Fruit fly (Drosophila melanogaster): ENCODE data around the gene Sms.

DNA sequence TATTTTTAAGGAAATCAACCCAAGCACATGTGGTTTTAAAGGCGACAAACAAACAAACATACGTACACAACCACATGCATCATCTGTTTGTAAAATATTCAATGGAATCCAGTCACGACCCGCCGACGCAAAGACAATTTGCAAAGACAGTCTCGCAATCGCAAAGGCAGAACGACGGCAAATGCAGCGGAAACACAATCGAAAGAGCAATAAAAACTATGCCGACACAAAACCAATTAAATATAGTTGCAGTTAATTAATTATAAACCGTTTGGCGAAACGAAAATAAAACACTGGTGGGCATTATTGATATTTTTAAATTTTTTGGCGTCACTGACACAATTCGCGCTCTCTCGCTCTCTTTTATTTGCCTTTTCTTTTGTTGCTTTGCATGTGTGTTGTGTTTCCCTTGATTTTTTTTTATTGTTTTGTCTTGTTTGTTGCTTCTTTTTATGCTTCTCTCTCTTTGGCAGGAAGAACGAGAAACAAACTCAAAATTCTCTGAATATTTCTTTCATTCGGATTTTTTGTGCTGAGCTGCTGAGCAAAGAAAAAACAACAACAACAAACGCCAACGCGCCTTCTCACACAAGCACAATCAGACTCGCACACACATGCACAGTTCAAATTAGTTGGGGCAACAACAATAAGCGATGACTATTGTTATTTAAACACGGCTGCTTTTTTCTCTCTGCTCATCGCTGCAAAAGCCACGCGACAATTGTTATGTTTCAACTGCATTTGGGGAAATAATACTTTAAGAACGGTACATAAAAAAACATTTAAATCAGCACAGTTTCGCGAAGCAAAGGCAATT lies 11.3 kb downstream of the Sms start:
- no peak for TF ChIP-seq CG8478 (optimal IDR thresholded peaks at IDR 0.05)
- no peak for TF ChIP-seq CTCF (optimal IDR thresholded peaks at IDR 0.05)
